Worm (Caenorhabditis elegans) whole organism, early embryonic: Measurements from ENCODE around the gene F10E9.1.

ENCODE experiments used
- B0310.2 ChIP-seq: sonication (generic microtip); optimal IDR thresholded peaks from 2 replicates; lab custom pipeline; 2016; ENCODE audit warnings: mild to moderate bottlenecking, missing genetic modification characterization, missing compliant biosample characterization
- F13C5.2 ChIP-seq: sonication (generic microtip); optimal IDR thresholded peaks from 2 replicates; lab custom pipeline; 2017; ENCODE audit warnings: mild to moderate bottlenecking, missing genetic modification characterization, inconsistent platforms, missing compliant biosample characterization
- aly-1 ChIP-seq: sonication (generic microtip); optimal IDR thresholded peaks from 2 replicates; lab custom pipeline; 2016; ENCODE audit warnings: missing genetic modification characterization, missing compliant biosample characterization
- ama-1 ChIP-seq: fragments of 150-350 bp; optimal IDR thresholded peaks from 2 replicates; lab custom pipeline; 2014
- ceh-13 ChIP-seq: fragments of 200-800 bp; sonication (Bioruptor generic); optimal IDR thresholded peaks from 2 replicates; lab custom pipeline; 2018; ENCODE audit warnings: mild to moderate bottlenecking, missing genetic modification characterization, missing compliant biosample characterization
- ceh-36 ChIP-seq: sonication (generic microtip); optimal IDR thresholded peaks from 2 replicates; lab custom pipeline; 2016; ENCODE audit warnings: missing genetic modification characterization, inconsistent platforms, missing compliant biosample characterization
- ets-7 ChIP-seq: sonication (generic microtip); optimal IDR thresholded peaks from 2 replicates; lab custom pipeline; 2016; ENCODE audit warnings: missing genotype, missing genetic modification characterization, missing compliant biosample characterization
- flt-1 ChIP-seq: fragments of 200-800 bp; sonication (Bioruptor generic); IDR thresholded peaks from 2 replicates; pipeline ENCODE4 v1.3.6; 2022; ENCODE audit warnings: missing genetic modification characterization, missing compliant biosample characterization
- hmbx-1 ChIP-seq: sonication (generic microtip); optimal IDR thresholded peaks from 2 replicates; lab custom pipeline; 2016; ENCODE audit warnings: mild to moderate bottlenecking, missing genetic modification characterization, missing compliant biosample characterization
- hmg-4 ChIP-seq: fragments of 200-800 bp; sonication (Bioruptor generic); optimal IDR thresholded peaks from 2 replicates; lab custom pipeline; 2018; ENCODE audit warnings: mild to moderate bottlenecking, missing genetic modification characterization, missing compliant biosample characterization
- hnd-1 ChIP-seq: sonication (generic microtip); optimal IDR thresholded peaks from 2 replicates; lab custom pipeline; 2016; ENCODE audit warnings: missing genetic modification characterization, missing compliant biosample characterization
- pes-1 ChIP-seq: fragments of 200-800 bp; sonication (Bioruptor generic); IDR thresholded peaks from 2 replicates; pipeline ENCODE4 v1.3.6; 2022; ENCODE audit warnings: missing genetic modification reagents, missing genetic modification characterization, missing compliant biosample characterization
- scrt-1 ChIP-seq: fragments of 200-800 bp; sonication (Bioruptor generic); IDR thresholded peaks from 2 replicates; pipeline ENCODE4 v1.3.6; 2022; ENCODE audit warnings: missing genetic modification characterization, missing compliant biosample characterization
- sea-1 ChIP-seq: fragments of 200-800 bp; sonication (Bioruptor generic); conservative IDR thresholded peaks from 2 replicates; pipeline ENCODE4 v1.3.6; 2022; ENCODE audit warnings: missing genetic modification characterization, missing compliant biosample characterization
- tbx-11 ChIP-seq: fragments of 200-800 bp; sonication (Bioruptor generic); IDR thresholded peaks from 2 replicates; pipeline ENCODE4 v1.3.6; 2022; ENCODE audit warnings: missing genetic modification characterization, missing compliant biosample characterization
- tbx-37 ChIP-seq: fragments of 200-800 bp; sonication (Bioruptor generic); conservative IDR thresholded peaks from 2 replicates; pipeline ENCODE4 v1.3.6; 2022; ENCODE audit warnings: missing genetic modification reagents, missing genetic modification characterization, missing compliant biosample characterization
- tra-4 ChIP-seq: sonication (generic microtip); optimal IDR thresholded peaks from 2 replicates; lab custom pipeline; 2017; ENCODE audit warnings: missing genetic modification characterization, missing compliant biosample characterization

The F10E9.1 gene

DNA sequence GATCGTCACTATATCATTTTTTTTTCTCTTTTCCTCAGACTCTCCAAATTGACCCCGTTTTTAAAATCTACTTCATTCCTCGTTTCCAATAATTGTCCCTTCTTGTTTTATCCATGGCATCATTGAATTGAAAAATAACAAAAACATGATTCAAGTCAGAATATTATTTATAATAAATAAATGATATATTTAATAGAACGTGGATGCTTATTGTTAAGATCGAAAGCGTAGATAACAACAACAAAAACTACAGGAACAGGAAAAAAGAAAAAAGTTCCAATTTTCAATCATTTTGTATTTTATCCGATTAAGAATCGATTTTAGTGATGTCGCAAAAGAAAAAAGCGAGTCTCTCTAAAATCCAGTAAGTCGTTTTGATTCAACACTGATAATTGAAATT is 10.6 kb upstream of the F10E9.1 start, which contains the start of gene F10E9.2:
Gene F10E9.2, plus strand, starts transcription at position 301 of the 400 bp plus-strand sequence.
- TF ChIP-seq F13C5.2 (tag; lab: Kevin White, UChicago): no peak
- no peak for TF ChIP-seq sea-1 (GFP tag; lab: Robert Waterston, UW)
- TF ChIP-seq hmg-4 (GFP tag; lab: Kevin White, UChicago): no peak
- TF ChIP-seq tbx-11 (GFP tag; lab: Robert Waterston, UW): no peak
- TF ChIP-seq ets-7: no peak
- no peak for TF ChIP-seq flt-1
- TF ChIP-seq scrt-1 (GFP tag; lab: Robert Waterston, UW): no peak
- TF ChIP-seq tbx-37 (GFP tag; lab: Robert Waterston, UW): no peak
- TF ChIP-seq ceh-13: no peak
- TF ChIP-seq tra-4: no peak

- TF ChIP-seq ets-7 (no peak), tbx-37 (GFP tag; lab: Robert Waterston, UW) (no peak), flt-1 (no peak)
Observed at ce11 chrIII:8318488-8318887, 4.5 kb upstream of the F10E9.1 start, which contains the start of gene sas-4. TSS of gene sas-4 (minus strand) at chrIII:8318588.

DNA sequence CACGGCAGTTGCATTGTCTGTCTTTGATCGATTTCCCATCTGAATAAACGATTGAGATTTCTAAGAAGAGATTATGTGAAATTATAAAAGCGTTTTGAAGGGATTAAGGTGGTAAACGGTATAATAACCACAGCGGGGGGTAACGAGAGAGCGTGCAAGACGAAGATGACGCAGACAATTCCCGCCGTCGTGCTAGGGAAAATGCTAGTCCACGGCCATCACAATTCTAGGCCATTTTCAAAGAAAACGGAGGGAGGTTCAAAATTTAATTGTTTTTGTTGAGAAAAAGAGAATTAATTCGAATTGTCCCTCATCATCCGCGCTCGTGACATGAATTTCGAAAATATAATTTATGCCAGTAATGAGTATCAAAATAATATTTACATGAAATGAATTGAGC is 3.9 kb upstream of the F10E9.1 start, which contains the start of gene F10E9.11:
Gene F10E9.11, minus strand, starts transcription at position 161 of the 400 bp plus-strand sequence.
- no peak for TF ChIP-seq tra-4
- no peak for TF ChIP-seq ceh-36 (tag; lab: Kevin White, UChicago)
- peak; percentile 57; the same call in 1 of the 2 replicates for TF ChIP-seq pes-1
- peak; percentile 89 for TF ChIP-seq tbx-37 (GFP tag; lab: Robert Waterston, UW)
- TF ChIP-seq B0310.2 (tag; lab: Kevin White, UChicago): no peak
- no peak for TF ChIP-seq hmbx-1 (tag; lab: Kevin White, UChicago)
- TF ChIP-seq flt-1: peak; percentile 64
- no peak for TF ChIP-seq hnd-1 (tag; lab: Kevin White, UChicago)
- TF ChIP-seq scrt-1 (GFP tag; lab: Robert Waterston, UW): no peak
- peak; percentile 50 for TF ChIP-seq ets-7
- no peak for TF ChIP-seq ceh-13
- TF ChIP-seq F13C5.2 (tag; lab: Kevin White, UChicago): peak; percentile 53
- TF ChIP-seq aly-1: peak; percentile 46
- TF ChIP-seq sea-1 (GFP tag; lab: Robert Waterston, UW): 0 out of 2 replicates have a peak, but pooled peaks have one; percentile 70
- peak; percentile 40 for TF ChIP-seq hmg-4 (GFP tag; lab: Kevin White, UChicago)

- TF ChIP-seq sea-1 (GFP tag; lab: Robert Waterston, UW) (no peak), ceh-13 (no peak), aly-1 (no peak), F13C5.2 (tag; lab: Kevin White, UChicago) (no peak), ceh-36 (tag; lab: Kevin White, UChicago) (no peak), hmbx-1 (tag; lab: Kevin White, UChicago) (no peak), tra-4 (no peak), ets-7 (no peak), B0310.2 (tag; lab: Kevin White, UChicago) (no peak), scrt-1 (GFP tag; lab: Robert Waterston, UW) (no peak), tbx-37 (GFP tag; lab: Robert Waterston, UW) (no peak), tbx-11 (GFP tag; lab: Robert Waterston, UW) (no peak), ama-1 (lab: Kevin White, UChicago) (no peak), hmg-4 (GFP tag; lab: Kevin White, UChicago) (no peak), flt-1 (no peak), pes-1 (no peak), hnd-1 (tag; lab: Kevin White, UChicago) (no peak)
Observed at ce11 chrIII:8320183-8320582, 2.8 kb upstream of the F10E9.1 start, which contains the start of gene F10E9.10. TSS of gene F10E9.10 (minus strand) at chrIII:8320283.

ce11 chrIII:8321225-8321624 is 1.7 kb upstream of the F10E9.1 start:
- TF ChIP-seq ets-7: no peak
- no peak for TF ChIP-seq hnd-1 (tag; lab: Kevin White, UChicago)
- no peak for TF ChIP-seq tbx-11 (GFP tag; lab: Robert Waterston, UW)
- TF ChIP-seq B0310.2 (tag; lab: Kevin White, UChicago): no peak
- no peak for TF ChIP-seq hmg-4 (GFP tag; lab: Kevin White, UChicago)
- no peak for TF ChIP-seq tra-4
- TF ChIP-seq flt-1: no peak
- no peak for TF ChIP-seq ama-1 (lab: Kevin White, UChicago)
- no peak for TF ChIP-seq tbx-37 (GFP tag; lab: Robert Waterston, UW)
- TF ChIP-seq aly-1: no peak
- TF ChIP-seq sea-1 (GFP tag; lab: Robert Waterston, UW): no peak
- no peak for TF ChIP-seq scrt-1 (GFP tag; lab: Robert Waterston, UW)

- TF ChIP-seq ceh-36 (tag; lab: Kevin White, UChicago): no peak
- TF ChIP-seq ets-7: no peak
- TF ChIP-seq ama-1 (lab: Kevin White, UChicago): no peak
- TF ChIP-seq F13C5.2 (tag; lab: Kevin White, UChicago): no peak
- TF ChIP-seq flt-1: no peak
- no peak for TF ChIP-seq hmbx-1 (tag; lab: Kevin White, UChicago)
- TF ChIP-seq ceh-13: no peak
- no peak for TF ChIP-seq tra-4
- no peak for TF ChIP-seq hmg-4 (GFP tag; lab: Kevin White, UChicago)
- TF ChIP-seq tbx-37 (GFP tag; lab: Robert Waterston, UW): no peak
- TF ChIP-seq sea-1 (GFP tag; lab: Robert Waterston, UW): no peak
- TF ChIP-seq aly-1: no peak
- TF ChIP-seq tbx-11 (GFP tag; lab: Robert Waterston, UW): no peak
- TF ChIP-seq hnd-1 (tag; lab: Kevin White, UChicago): no peak
Observed at ce11 chrIII:8324412-8324811, 1.4 kb downstream of the F10E9.1 start, which contains the start of gene F10E9.12. TSS of gene F10E9.12 (plus strand) at chrIII:8324542.

DNA sequence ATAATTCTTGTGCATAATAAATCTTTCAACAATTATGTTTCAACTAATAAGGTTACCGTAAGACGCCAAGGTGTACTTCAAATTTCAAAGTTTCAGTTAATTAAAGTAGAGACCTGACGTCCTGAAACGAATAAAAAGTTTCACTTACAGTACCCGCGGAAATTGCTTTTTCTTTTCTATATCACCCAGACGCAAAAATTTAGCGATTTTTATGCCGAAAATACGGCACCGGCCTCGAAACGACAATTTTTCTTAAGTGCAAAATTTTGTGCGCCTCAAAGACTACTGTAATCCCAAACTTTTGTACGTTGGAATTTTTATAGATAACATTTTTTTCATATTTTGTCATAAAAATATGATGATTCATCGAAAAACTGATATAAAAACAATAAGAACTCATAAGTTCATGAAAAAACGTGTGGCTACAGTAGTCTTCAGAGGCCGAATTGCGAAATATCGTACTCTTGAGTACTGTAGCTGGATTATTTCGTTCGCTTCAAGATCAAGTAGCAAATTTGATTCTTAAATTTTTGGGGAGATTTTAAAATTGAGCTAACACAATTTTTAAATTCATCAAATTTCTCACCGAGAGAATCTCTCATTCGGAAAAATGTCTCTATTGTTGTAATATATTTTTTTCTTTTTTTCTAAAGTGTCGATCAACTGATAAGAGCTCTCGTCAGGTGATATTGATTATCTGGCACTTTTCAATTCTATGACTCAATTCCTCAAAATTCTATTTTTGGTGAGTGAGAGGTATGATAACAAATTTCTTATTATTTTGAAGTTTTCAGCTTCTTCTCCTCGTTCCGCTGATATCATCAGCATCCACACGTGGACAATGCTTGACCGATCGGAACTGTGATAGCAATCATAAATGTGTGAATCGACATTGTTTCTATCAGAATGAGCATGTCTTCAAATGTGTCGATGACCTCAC is 2.9 kb downstream of the F10E9.1 start, which contains the start of gene ZC262.13:
Gene ZC262.13, plus strand, starts transcription at position 641 of the 940 bp plus-strand sequence.
- TF ChIP-seq sea-1 (GFP tag; lab: Robert Waterston, UW) (no peak), ceh-13 (no peak), tbx-37 (GFP tag; lab: Robert Waterston, UW) (no peak), tbx-11 (GFP tag; lab: Robert Waterston, UW) (no peak), flt-1 (no peak), ets-7 (no peak)
